Worm (Caenorhabditis elegans) whole organism, L3 larva: ENCODE results near the gene snr-1.
A peak's percentile ranks its signal among the peaks of the same experiment; 100 is the strongest.

Experiments used
- R02D3.7 ChIP-seq: fragments of 150-350 bp; optimal IDR thresholded peaks from 2 replicates; lab custom pipeline; 2014; ENCODE audit warnings: missing biosample characterization, missing genetic modification characterization
- ZK546.5 ChIP-seq: sonication (generic microtip); optimal IDR thresholded peaks from 2 replicates; lab custom pipeline; 2017; ENCODE audit warnings: missing biosample characterization, missing genetic modification characterization
- aly-2 ChIP-seq: fragments of 150-350 bp; optimal IDR thresholded peaks from 2 replicates; lab custom pipeline; 2014; ENCODE audit warnings: missing biosample characterization, missing genetic modification characterization
- ama-1 ChIP-seq: fragments of 150-350 bp; optimal IDR thresholded peaks from 2 replicates; lab custom pipeline; 2018
- ceh-16 ChIP-seq: sonication (generic microtip); optimal IDR thresholded peaks from 2 replicates; lab custom pipeline; 2017; ENCODE audit warnings: missing biosample characterization, missing genetic modification characterization
- ceh-82 ChIP-seq: fragments of 150-350 bp; optimal IDR thresholded peaks from 2 replicates; lab custom pipeline; 2014; ENCODE audit warnings: missing biosample characterization, missing genetic modification characterization
- ceh-9 ChIP-seq: sonication (generic microtip); optimal IDR thresholded peaks from 2 replicates; lab custom pipeline; 2018; ENCODE audit warnings: missing biosample characterization, missing genetic modification characterization
- daf-12 ChIP-seq: fragments of 150-350 bp; optimal IDR thresholded peaks from 2 replicates; lab custom pipeline; 2014; ENCODE audit warnings: missing biosample characterization, missing genetic modification reagents, missing genetic modification characterization
- egl-27 ChIP-seq: sonication (generic microtip); optimal IDR thresholded peaks from 4 replicates; lab custom pipeline; 2017; ENCODE audit warnings: missing biosample characterization, missing genetic modification reagents, missing genetic modification characterization
- egl-5 ChIP-seq: fragments of 150-350 bp; optimal IDR thresholded peaks from 2 replicates; lab custom pipeline; 2017; ENCODE audit warnings: missing biosample characterization, missing genetic modification reagents, missing genetic modification characterization, inconsistent platforms
- elt-1 ChIP-seq: fragments of 150-350 bp; optimal IDR thresholded peaks from 2 replicates; lab custom pipeline; 2014; ENCODE audit warnings: missing biosample characterization, missing genetic modification characterization
- elt-2 ChIP-seq: sonication (generic microtip); optimal IDR thresholded peaks from 2 replicates; lab custom pipeline; 2016; ENCODE audit warnings: missing genetic modification reagents, mild to moderate bottlenecking, missing genetic modification characterization, missing compliant biosample characterization
- eor-1 ChIP-seq, 2 experiments: fragments of 150-350 bp; optimal IDR thresholded peaks; 2 replicates each; lab custom pipeline; 2014 to 2018; ENCODE audit warnings: missing biosample characterization in 2 of 2, missing genetic modification characterization in 2 of 2
- fkh-10 ChIP-seq: sonication (generic microtip); optimal IDR thresholded peaks from 2 replicates; lab custom pipeline; 2017; ENCODE audit warnings: missing biosample characterization, missing genetic modification reagents, missing genetic modification characterization
- fkh-2 ChIP-seq: fragments of 150-350 bp; optimal IDR thresholded peaks from 2 replicates; lab custom pipeline; 2014; ENCODE audit warnings: missing biosample characterization, missing genetic modification reagents, missing genetic modification characterization
- fos-1 ChIP-seq: fragments of 150-350 bp; optimal IDR thresholded peaks from 2 replicates; lab custom pipeline; 2014; ENCODE audit warnings: missing biosample characterization, missing genetic modification characterization
- hmg-11 ChIP-seq: sonication (generic microtip); optimal IDR thresholded peaks from 2 replicates; lab custom pipeline; 2016; ENCODE audit warnings: missing genetic modification characterization, missing compliant biosample characterization
- lin-15B ChIP-seq: fragments of 150-350 bp; optimal IDR thresholded peaks from 2 replicates; lab custom pipeline; 2014; ENCODE audit warnings: missing biosample characterization, missing genetic modification characterization
- lin-39 ChIP-seq: fragments of 150-350 bp; optimal IDR thresholded peaks from 2 replicates; lab custom pipeline; 2018; ENCODE audit warnings: missing biosample characterization, missing genetic modification reagents, missing genetic modification characterization
- mdl-1 ChIP-seq: fragments of 150-350 bp; optimal IDR thresholded peaks from 2 replicates; lab custom pipeline; 2014; ENCODE audit warnings: missing biosample characterization, missing genetic modification characterization
- mml-1 ChIP-seq: fragments of 150-350 bp; sonication (generic microtip); optimal IDR thresholded peaks from 3 replicates; lab custom pipeline; 2014; ENCODE audit warnings: missing biosample characterization, missing genetic modification characterization
- nfya-1 ChIP-seq: sonication (generic microtip); optimal IDR thresholded peaks from 2 replicates; lab custom pipeline; 2017; ENCODE audit warnings: missing genetic modification characterization, mild to moderate bottlenecking, missing compliant biosample characterization, antibody characterized with exemption, moderate library complexity; ENCODE audit not compliant: insufficient read depth
- nhr-11 ChIP-seq: fragments of 150-350 bp; optimal IDR thresholded peaks from 2 replicates; lab custom pipeline; 2014; ENCODE audit warnings: missing biosample characterization, missing genetic modification characterization
- nhr-12 ChIP-seq: fragments of 150-350 bp; optimal IDR thresholded peaks from 2 replicates; lab custom pipeline; 2014; ENCODE audit warnings: missing biosample characterization, missing genetic modification characterization
- nhr-23 ChIP-seq: fragments of 150-350 bp; optimal IDR thresholded peaks from 2 replicates; lab custom pipeline; 2014; ENCODE audit warnings: missing biosample characterization, missing genetic modification reagents, missing genetic modification characterization
- nhr-237 ChIP-seq: fragments of 150-350 bp; optimal IDR thresholded peaks from 2 replicates; lab custom pipeline; 2014; ENCODE audit warnings: missing biosample characterization, missing genetic modification characterization
- nhr-25 ChIP-seq: sonication (generic microtip); optimal IDR thresholded peaks from 2 replicates; lab custom pipeline; 2017; ENCODE audit warnings: missing biosample characterization, missing genetic modification characterization
- nhr-28 ChIP-seq: fragments of 150-350 bp; optimal IDR thresholded peaks from 2 replicates; lab custom pipeline; 2014; ENCODE audit warnings: missing biosample characterization, missing genetic modification characterization
- nhr-43 ChIP-seq: sonication (generic microtip); optimal IDR thresholded peaks from 2 replicates; lab custom pipeline; 2016; ENCODE audit warnings: mild to moderate bottlenecking, missing genetic modification characterization, missing compliant biosample characterization; ENCODE audit not compliant: poor library complexity, severe bottlenecking
- nhr-67 ChIP-seq: fragments of 150-350 bp; optimal IDR thresholded peaks from 2 replicates; lab custom pipeline; 2014; ENCODE audit warnings: missing biosample characterization, missing genetic modification characterization
- nhr-77 ChIP-seq: fragments of 150-350 bp; optimal IDR thresholded peaks from 2 replicates; lab custom pipeline; 2014; ENCODE audit warnings: missing biosample characterization, missing genetic modification characterization
- pha-4 ChIP-seq: fragments of 150-350 bp; optimal IDR thresholded peaks from 2 replicates; lab custom pipeline; 2014; ENCODE audit warnings: missing biosample characterization, missing genetic modification reagents, missing genetic modification characterization
- pqm-1 ChIP-seq: fragments of 150-350 bp; optimal IDR thresholded peaks from 2 replicates; lab custom pipeline; 2017; ENCODE audit warnings: missing biosample characterization, missing genetic modification characterization, inconsistent platforms
- sea-2 ChIP-seq: fragments of 150-350 bp; sonication (generic microtip); optimal IDR thresholded peaks from 4 replicates; lab custom pipeline; 2014; ENCODE audit warnings: missing biosample characterization, missing genetic modification reagents, missing genetic modification characterization
- skn-1 ChIP-seq: fragments of 150-350 bp; optimal IDR thresholded peaks from 2 replicates; lab custom pipeline; 2014; ENCODE audit warnings: missing biosample characterization, missing genetic modification characterization
- tbx-2 ChIP-seq: sonication (generic microtip); optimal IDR thresholded peaks from 2 replicates; lab custom pipeline; 2016; ENCODE audit warnings: mild to moderate bottlenecking, missing genetic modification characterization, missing compliant biosample characterization
- unc-39 ChIP-seq: sonication (generic microtip); optimal IDR thresholded peaks from 4 replicates; lab custom pipeline; 2017; ENCODE audit warnings: missing biosample characterization, missing genetic modification characterization
- unc-62 ChIP-seq: fragments of 150-350 bp; sonication (generic microtip); optimal IDR thresholded peaks from 4 replicates; lab custom pipeline; 2014; ENCODE audit warnings: missing biosample characterization, missing genetic modification reagents, missing genetic modification characterization
- ztf-11 ChIP-seq: fragments of 150-350 bp; optimal IDR thresholded peaks from 2 replicates; lab custom pipeline; 2014; ENCODE audit warnings: missing biosample characterization, missing genetic modification characterization

Gene snr-1

ce11 chrIV:17116821-17117220 lies 29.0 kb downstream of the snr-1 start:
- TF ChIP-seq nhr-23 (tag; lab: Kevin White, UChicago) = no peak
- no peak for TF ChIP-seq eor-1 (tag; optimal IDR thresholded peaks at IDR 0.05; lab: Kevin White, UChicago)
- TF ChIP-seq nhr-237 (tag; lab: Kevin White, UChicago) = no peak
- no peak for TF ChIP-seq R02D3.7 (tag; lab: Kevin White, UChicago)
- TF ChIP-seq mml-1 (tag; lab: Kevin White, UChicago) = no peak

ce11 chrIV:17118585-17118984 lies 30.7 kb downstream of the snr-1 start, which contains the start of gene uaf-2:
TSS of gene uaf-2 (minus strand) at chrIV:17118767.
- no peak for TF ChIP-seq elt-1 (tag; lab: Kevin White, UChicago)
- TF ChIP-seq egl-5 (tag; lab: Kevin White, UChicago) = no peak
- peak; percentile 3 for TF ChIP-seq lin-15B (tag; lab: Kevin White, UChicago)
- no peak for TF ChIP-seq ceh-9 (tag; lab: Kevin White, UChicago)
- TF ChIP-seq nhr-12 (tag; lab: Kevin White, UChicago) = no peak
- no peak for TF ChIP-seq fkh-2
- no peak for TF ChIP-seq nhr-67 (tag; lab: Kevin White, UChicago)
- no peak for TF ChIP-seq nhr-77 (tag; lab: Kevin White, UChicago)
- no peak for TF ChIP-seq eor-1 (tag; optimal IDR thresholded peaks at IDR 0.05; lab: Kevin White, UChicago)
- TF ChIP-seq nhr-25 (tag; lab: Kevin White, UChicago) = no peak
- no peak for TF ChIP-seq fkh-10 (GFP tag; lab: Kevin White, UChicago)
- TF ChIP-seq hmg-11 (tag; lab: Kevin White, UChicago) = peak; percentile 80
- TF ChIP-seq ceh-16 (tag; lab: Kevin White, UChicago) = no peak
- peak; percentile 56 for TF ChIP-seq nfya-1 (tag; lab: Kevin White, UChicago)
- TF ChIP-seq nhr-28 = no peak
- TF ChIP-seq daf-12 = no peak
- no peak for TF ChIP-seq tbx-2
- TF ChIP-seq skn-1 (tag; lab: Kevin White, UChicago) = no peak
- no peak for TF ChIP-seq ZK546.5 (tag; lab: Kevin White, UChicago)
- peak; percentile 61 for TF ChIP-seq pha-4 (tag; lab: Kevin White, UChicago)
- no peak for TF ChIP-seq unc-39 (tag; lab: Kevin White, UChicago)
- TF ChIP-seq sea-2 (GFP tag; lab: Kevin White, UChicago) = no peak
- TF ChIP-seq elt-2 = peak; percentile 1
- TF ChIP-seq egl-27 (tag; lab: Kevin White, UChicago) = no peak
- TF ChIP-seq nhr-23 (tag; lab: Kevin White, UChicago) = peak; percentile 52
- no peak for TF ChIP-seq mml-1 (tag; lab: Kevin White, UChicago)
- TF ChIP-seq pqm-1 (tag; lab: Kevin White, UChicago) = no peak
- TF ChIP-seq ceh-82 (tag; lab: Kevin White, UChicago) = no peak
- TF ChIP-seq nhr-11 = no peak
- peak; percentile 32 for TF ChIP-seq lin-39 (tag; lab: Kevin White, UChicago)
- TF ChIP-seq fos-1 (tag; lab: Kevin White, UChicago) = no peak
- TF ChIP-seq nhr-237 (tag; lab: Kevin White, UChicago) = no peak
- TF ChIP-seq unc-62 (GFP tag; lab: Kevin White, UChicago) = no peak
- no peak for TF ChIP-seq mdl-1
- no peak for TF ChIP-seq ztf-11 (tag; lab: Kevin White, UChicago)
- no peak for TF ChIP-seq aly-2 (tag; lab: Kevin White, UChicago)
- TF ChIP-seq ama-1 = no peak
- TF ChIP-seq nhr-43 (tag; lab: Kevin White, UChicago) = peak; percentile 47
- TF ChIP-seq, all 47 proteins: peak for 8

- TF ChIP-seq hmg-11 (tag; lab: Kevin White, UChicago) (peak; percentile 22), nhr-12 (tag; lab: Kevin White, UChicago) (no peak), egl-27 (tag; lab: Kevin White, UChicago) (no peak), nhr-237 (tag; lab: Kevin White, UChicago) (no peak), ceh-16 (tag; lab: Kevin White, UChicago) (no peak), ama-1 (peak; percentile 19)
Observed at ce11 chrIV:17118987-17119732, 31.3 kb downstream of the snr-1 start, which contains the start of gene itsn-1. TSS of gene itsn-1 (plus strand) at chrIV:17119682.
